Worm (Caenorhabditis elegans) whole organism, midembryonic: ENCODE data around the gene str-182.

Experiments used
- T22C8.4 ChIP-seq: fragments of 200-800 bp; sonication (Bioruptor generic); IDR thresholded peaks from 2 replicates; pipeline ENCODE4 v1.3.6; 2022; ENCODE audit warnings: missing genetic modification characterization, missing compliant biosample characterization
- cog-1 ChIP-seq: sonication (generic microtip); optimal IDR thresholded peaks from 2 replicates; lab custom pipeline; 2016; ENCODE audit warnings: missing genetic modification characterization, missing compliant biosample characterization
- flt-1 ChIP-seq: fragments of 200-800 bp; sonication (Bioruptor generic); IDR thresholded peaks from 2 replicates; pipeline ENCODE4 v1.3.6; 2022; ENCODE audit warnings: missing genetic modification characterization, missing compliant biosample characterization
- klf-2 ChIP-seq: fragments of 200-800 bp; sonication (Bioruptor generic); conservative IDR thresholded peaks from 2 replicates; pipeline ENCODE4 v1.3.6; 2022; ENCODE audit warnings: missing genetic modification reagents, missing genetic modification characterization, missing compliant biosample characterization
- med-1 ChIP-seq: sonication (generic microtip); optimal IDR thresholded peaks from 2 replicates; lab custom pipeline; 2017; ENCODE audit warnings: missing genetic modification characterization, mild to moderate bottlenecking, missing compliant biosample characterization, antibody characterized with exemption, missing genetic modification reagents; ENCODE audit not compliant: insufficient read depth
- ref-1 ChIP-seq: fragments of 200-800 bp; sonication (Bioruptor generic); conservative IDR thresholded peaks from 2 replicates; pipeline ENCODE4 v1.3.6; 2022; ENCODE audit warnings: missing genetic modification reagents, missing genetic modification characterization, missing compliant biosample characterization
- tab-1 ChIP-seq: fragments of 200-800 bp; sonication (Bioruptor generic); IDR thresholded peaks from 2 replicates; pipeline ENCODE4 v1.3.6; 2022; ENCODE audit warnings: missing genetic modification characterization, missing compliant biosample characterization
- ztf-23 ChIP-seq: fragments of 200-800 bp; sonication (Bioruptor generic); IDR thresholded peaks from 2 replicates; pipeline ENCODE4 v1.3.6; 2022; ENCODE audit warnings: missing genetic modification reagents, missing genetic modification characterization, missing compliant biosample characterization
- ztf-29 ChIP-seq: fragments of 200-800 bp; sonication (Bioruptor generic); IDR thresholded peaks from 2 replicates; pipeline ENCODE4 v1.3.6; 2022; ENCODE audit warnings: missing genetic modification reagents, missing genetic modification characterization, missing compliant biosample characterization

- no peak for TF ChIP-seq ztf-29 (GFP tag; lab: Robert Waterston, UW)
- no peak for TF ChIP-seq ref-1 (GFP tag; lab: Robert Waterston, UW)
- no peak for TF ChIP-seq klf-2 (GFP tag; lab: Robert Waterston, UW)
- TF ChIP-seq flt-1 (GFP tag; lab: Robert Waterston, UW), result no peak
- no peak for TF ChIP-seq med-1
- no peak for TF ChIP-seq ztf-23 (GFP tag; lab: Robert Waterston, UW)
- TF ChIP-seq cog-1 (tag; lab: Kevin White, UChicago), result no peak
- no peak for TF ChIP-seq T22C8.4
- TF ChIP-seq tab-1 (GFP tag; lab: Robert Waterston, UW), result no peak
Observed at ce11 chrV:10190081-10190556, 43.1 kb downstream of the str-182 start, which contains the start of gene ZK856.5.
